Worm (Caenorhabditis elegans) whole organism, L4 larva: ENCODE results near the gene R03H10.5.

Source experiments
- ZK337.2 ChIP-seq: fragments of 200-800 bp; sonication (Bioruptor generic); IDR thresholded peaks from 2 replicates; pipeline ENCODE4 v1.3.6; 2022; ENCODE audit warnings: missing genetic modification reagents, missing genetic modification characterization, missing compliant biosample characterization
- ama-1 ChIP-seq: fragments of 150-350 bp; optimal IDR thresholded peaks from 2 replicates; lab custom pipeline; 2014; ENCODE audit warnings: inconsistent platforms, mixed read lengths
- egl-27 ChIP-seq: sonication (generic microtip); optimal IDR thresholded peaks from 3 replicates; lab custom pipeline; 2017; ENCODE audit warnings: missing biosample characterization, missing genetic modification reagents, missing genetic modification characterization
- nhr-76 ChIP-seq: fragments of 150-350 bp; optimal IDR thresholded peaks from 2 replicates; lab custom pipeline; 2014; ENCODE audit warnings: missing biosample characterization, missing genetic modification characterization
- unc-130 ChIP-seq: sonication (generic microtip); optimal IDR thresholded peaks from 2 replicates; lab custom pipeline; 2016; ENCODE audit warnings: missing genetic modification reagents, missing genetic modification characterization, missing compliant biosample characterization
- ztf-11 ChIP-seq: fragments of 150-350 bp; optimal IDR thresholded peaks from 2 replicates; lab custom pipeline; 2014; ENCODE audit warnings: missing biosample characterization, missing genetic modification characterization

ce11 chrII:4159570-4159969 lies 10.8 kb downstream of the R03H10.5 start:
- TF ChIP-seq nhr-76 (tag; lab: Kevin White, UChicago) (no peak), ZK337.2 (GFP tag; lab: Robert Waterston, UW) (no peak), unc-130 (GFP tag; lab: Kevin White, UChicago) (no peak), ama-1 (lab: Kevin White, UChicago) (no peak), ztf-11 (no peak), egl-27 (tag; lab: Kevin White, UChicago) (no peak)
